Worm (Caenorhabditis elegans) whole organism, late embryonic: ENCODE data around the gene F36H5.4.

ENCODE experiments used
- C08G9.2 ChIP-seq: sonication (generic microtip); optimal IDR thresholded peaks from 2 replicates; lab custom pipeline; 2016; ENCODE audit warnings: mild to moderate bottlenecking, missing genetic modification characterization, moderate library complexity, missing compliant biosample characterization
- F13H6.1 ChIP-seq: sonication (generic microtip); optimal IDR thresholded peaks from 2 replicates; lab custom pipeline; 2016; ENCODE audit warnings: missing genetic modification characterization, missing compliant biosample characterization
- T23F11.4 ChIP-seq: fragments of 200-800 bp; sonication (Bioruptor generic); optimal IDR thresholded peaks from 2 replicates; lab custom pipeline; 2018; ENCODE audit warnings: mild to moderate bottlenecking, missing genetic modification characterization, missing compliant biosample characterization
- ahr-1 ChIP-seq: sonication (generic microtip); optimal IDR thresholded peaks from 2 replicates; lab custom pipeline; 2016; ENCODE audit warnings: missing genetic modification characterization, missing compliant biosample characterization
- ceh-14 ChIP-seq: sonication (generic microtip); optimal IDR thresholded peaks from 2 replicates; lab custom pipeline; 2016; ENCODE audit warnings: missing genotype, missing genetic modification characterization, missing compliant biosample characterization
- ceh-2 ChIP-seq: sonication (generic microtip); optimal IDR thresholded peaks from 2 replicates; lab custom pipeline; 2016; ENCODE audit warnings: missing genotype, missing genetic modification characterization, missing compliant biosample characterization
- ceh-24 ChIP-seq: sonication (generic microtip); optimal IDR thresholded peaks from 2 replicates; lab custom pipeline; 2016; ENCODE audit warnings: mild to moderate bottlenecking, missing genetic modification characterization, missing compliant biosample characterization
- ceh-30 ChIP-seq: fragments of 150-350 bp; optimal IDR thresholded peaks from 2 replicates; lab custom pipeline; 2014; ENCODE audit warnings: missing biosample characterization, missing genetic modification characterization
- ceh-31 ChIP-seq: sonication (generic microtip); optimal IDR thresholded peaks from 2 replicates; lab custom pipeline; 2016; ENCODE audit warnings: missing genetic modification characterization, missing compliant biosample characterization
- ceh-48 ChIP-seq: sonication (generic microtip); optimal IDR thresholded peaks from 2 replicates; lab custom pipeline; 2016; ENCODE audit warnings: missing genetic modification characterization, inconsistent platforms, missing compliant biosample characterization
- ceh-9 ChIP-seq: sonication (generic microtip); optimal IDR thresholded peaks from 2 replicates; lab custom pipeline; 2016; ENCODE audit warnings: mild to moderate bottlenecking, missing genetic modification characterization, inconsistent platforms, missing compliant biosample characterization
- dmd-4 ChIP-seq: sonication (generic microtip); optimal IDR thresholded peaks from 2 replicates; lab custom pipeline; 2016; ENCODE audit warnings: borderline replicate concordance, missing genetic modification characterization, missing compliant biosample characterization
- dve-1 ChIP-seq: sonication (generic microtip); optimal IDR thresholded peaks from 2 replicates; lab custom pipeline; 2017; ENCODE audit warnings: antibody characterized with exemption, mild to moderate bottlenecking, missing genetic modification characterization, missing compliant biosample characterization
- elt-2 ChIP-seq: sonication (generic microtip); optimal IDR thresholded peaks from 2 replicates; lab custom pipeline; 2016; ENCODE audit warnings: missing genetic modification reagents, missing genetic modification characterization, missing compliant biosample characterization
- elt-4 ChIP-seq: sonication (generic microtip); optimal IDR thresholded peaks from 2 replicates; lab custom pipeline; 2016; ENCODE audit warnings: missing genetic modification characterization, missing compliant biosample characterization
- ets-4 ChIP-seq: sonication (generic microtip); optimal IDR thresholded peaks from 2 replicates; lab custom pipeline; 2016; ENCODE audit warnings: missing genetic modification characterization, missing compliant biosample characterization
- eyg-1 ChIP-seq: sonication (generic microtip); optimal IDR thresholded peaks from 2 replicates; lab custom pipeline; 2016; ENCODE audit warnings: missing genotype, missing genetic modification characterization, missing compliant biosample characterization
- fax-1 ChIP-seq: sonication (generic microtip); optimal IDR thresholded peaks from 2 replicates; lab custom pipeline; 2016; ENCODE audit warnings: missing genotype, missing genetic modification characterization, missing compliant biosample characterization
- fkh-6 ChIP-seq: sonication (generic microtip); optimal IDR thresholded peaks from 2 replicates; lab custom pipeline; 2016; ENCODE audit warnings: missing genetic modification characterization, missing compliant biosample characterization
- gmeb-2 ChIP-seq: sonication (generic microtip); optimal IDR thresholded peaks from 2 replicates; lab custom pipeline; 2016; ENCODE audit warnings: missing genetic modification characterization, inconsistent platforms, missing compliant biosample characterization
- hlh-13 ChIP-seq: fragments of 200-800 bp; sonication (Bioruptor generic); optimal IDR thresholded peaks from 2 replicates; lab custom pipeline; 2018; ENCODE audit warnings: mild to moderate bottlenecking, missing genetic modification characterization, missing compliant biosample characterization
- hlh-30 ChIP-seq: sonication (generic microtip); optimal IDR thresholded peaks from 2 replicates; lab custom pipeline; 2017; ENCODE audit warnings: antibody characterized with exemption, missing genetic modification characterization, missing compliant biosample characterization; ENCODE audit not compliant: insufficient read depth
- hlh-6 ChIP-seq: sonication (generic microtip); optimal IDR thresholded peaks from 2 replicates; lab custom pipeline; 2016; ENCODE audit warnings: missing genotype, missing genetic modification characterization, missing compliant biosample characterization
- hlh-8 ChIP-seq: sonication (generic microtip); optimal IDR thresholded peaks from 2 replicates; lab custom pipeline; 2016; ENCODE audit warnings: missing genotype, missing genetic modification characterization, missing compliant biosample characterization
- madf-2 ChIP-seq: sonication (generic microtip); optimal IDR thresholded peaks from 2 replicates; lab custom pipeline; 2017; ENCODE audit warnings: missing genetic modification characterization, missing compliant biosample characterization
- nfya-1 ChIP-seq: sonication (generic microtip); optimal IDR thresholded peaks from 2 replicates; lab custom pipeline; 2017; ENCODE audit warnings: missing genetic modification characterization, mild to moderate bottlenecking, missing compliant biosample characterization, antibody characterized with exemption, moderate library complexity
- npax-4 ChIP-seq: sonication (generic microtip); optimal IDR thresholded peaks from 2 replicates; lab custom pipeline; 2016; ENCODE audit warnings: missing genetic modification characterization, missing compliant biosample characterization
- odd-2 ChIP-seq: sonication (generic microtip); optimal IDR thresholded peaks from 2 replicates; lab custom pipeline; 2017; ENCODE audit warnings: antibody characterized with exemption, mild to moderate bottlenecking, missing genetic modification characterization, missing compliant biosample characterization
- pag-3 ChIP-seq: sonication (generic microtip); optimal IDR thresholded peaks from 2 replicates; lab custom pipeline; 2016; ENCODE audit warnings: missing compliant biosample characterization, missing genetic modification characterization, borderline replicate concordance
- pax-1 ChIP-seq: fragments of 150-350 bp; optimal IDR thresholded peaks from 2 replicates; lab custom pipeline; 2014; ENCODE audit warnings: missing biosample characterization, missing genetic modification characterization
- pha-2 ChIP-seq: sonication (generic microtip); optimal IDR thresholded peaks from 2 replicates; lab custom pipeline; 2017; ENCODE audit warnings: mild to moderate bottlenecking, missing genetic modification characterization, missing compliant biosample characterization
- pha-4 ChIP-seq: fragments of 150-350 bp; optimal IDR thresholded peaks from 2 replicates; lab custom pipeline; 2018; ENCODE audit warnings: missing biosample characterization, missing genetic modification reagents, missing genetic modification characterization
- pqm-1 ChIP-seq: sonication (generic microtip); optimal IDR thresholded peaks from 2 replicates; lab custom pipeline; 2016; ENCODE audit warnings: missing genetic modification characterization, missing compliant biosample characterization
- pros-1 ChIP-seq: fragments of 150-350 bp; optimal IDR thresholded peaks from 2 replicates; lab custom pipeline; 2014; ENCODE audit warnings: missing biosample characterization, missing genetic modification reagents, missing genetic modification characterization
- ref-2 ChIP-seq: sonication (generic microtip); optimal IDR thresholded peaks from 2 replicates; lab custom pipeline; 2016; ENCODE audit warnings: missing genetic modification characterization, missing compliant biosample characterization
- sox-2 ChIP-seq: fragments of 200-800 bp; sonication (Bioruptor generic); IDR thresholded peaks from 2 replicates; pipeline ENCODE4 v1.3.6; 2022; ENCODE audit warnings: missing genetic modification reagents, missing genetic modification characterization, missing compliant biosample characterization
- sox-4 ChIP-seq: sonication (generic microtip); optimal IDR thresholded peaks from 2 replicates; lab custom pipeline; 2017; ENCODE audit warnings: mild to moderate bottlenecking, missing genetic modification characterization, inconsistent platforms, missing compliant biosample characterization
- tbx-7 ChIP-seq: sonication (generic microtip); optimal IDR thresholded peaks from 2 replicates; lab custom pipeline; 2016; ENCODE audit warnings: missing genotype, missing genetic modification characterization, missing compliant biosample characterization
- unc-42 ChIP-seq: sonication (generic microtip); optimal IDR thresholded peaks from 2 replicates; lab custom pipeline; 2016; ENCODE audit warnings: missing genotype, missing genetic modification characterization, missing compliant biosample characterization
- unc-86 ChIP-seq: sonication (generic microtip); optimal IDR thresholded peaks from 2 replicates; lab custom pipeline; 2016; ENCODE audit warnings: missing genetic modification characterization, missing compliant biosample characterization
- ztf-16 ChIP-seq: sonication (generic microtip); optimal IDR thresholded peaks from 2 replicates; lab custom pipeline; 2017; ENCODE audit warnings: missing genetic modification characterization, missing compliant biosample characterization

The F36H5.4 gene

DNA sequence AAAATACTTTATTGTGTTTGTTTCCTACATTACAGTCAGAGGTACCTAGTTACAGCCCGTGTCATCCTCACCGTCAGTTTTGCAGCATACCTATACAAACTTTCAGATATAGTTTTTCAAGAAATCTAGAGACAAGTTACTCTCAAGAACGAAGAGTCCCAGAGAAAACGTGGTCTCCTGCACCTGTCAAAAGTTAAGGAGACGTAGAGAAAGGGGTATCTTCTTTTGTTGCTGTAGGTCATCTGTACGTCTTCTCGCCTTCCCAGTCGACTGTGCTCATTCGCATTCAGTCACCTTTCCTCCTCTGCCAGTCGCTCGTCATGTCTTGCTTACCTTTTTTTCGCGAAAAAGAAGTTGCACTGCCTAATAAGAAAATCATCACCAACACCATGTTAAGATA is at the start of gene F36H5.4:
Gene F36H5.4, plus strand, starts transcription at position 301 of the 400 bp plus-strand sequence.
- TF ChIP-seq elt-4 (tag; lab: Kevin White, UChicago) (no peak), fkh-6 (tag; lab: Kevin White, UChicago) (no peak), pha-2 (tag; lab: Kevin White, UChicago) (no peak), pha-4 (no peak), hlh-6 (no peak), ceh-30 (tag; lab: Kevin White, UChicago) (no peak), pag-3 (tag; lab: Kevin White, UChicago) (no peak), elt-2 (no peak), hlh-30 (tag; lab: Kevin White, UChicago) (no peak), ceh-14 (tag; lab: Kevin White, UChicago) (no peak), ceh-24 (tag; lab: Kevin White, UChicago) (no peak), odd-2 (tag; lab: Kevin White, UChicago) (no peak), sox-2 (no peak), unc-86 (no peak), hlh-8 (tag; lab: Kevin White, UChicago) (no peak)

DNA sequence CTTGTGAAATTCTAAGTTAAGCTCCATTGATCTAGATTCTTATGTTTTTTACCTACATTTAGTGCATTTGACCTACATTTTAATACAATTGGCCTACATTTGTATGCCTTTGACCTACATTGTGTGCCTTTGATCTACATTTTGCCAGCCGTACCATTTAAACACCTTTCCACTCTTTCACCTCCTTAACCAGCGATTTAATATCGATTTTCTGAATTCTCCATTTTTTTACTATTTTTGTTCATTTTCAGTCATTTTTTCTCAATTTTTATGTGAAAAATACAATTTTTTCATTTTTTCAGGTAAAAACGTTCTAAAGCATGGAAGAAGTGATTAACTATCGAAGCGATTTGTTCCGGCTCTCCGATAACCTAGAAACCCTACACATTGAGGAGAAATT is 48.7 kb upstream of the F36H5.4 start, which contains the start of gene btb-7:
Gene btb-7, plus strand, starts transcription at position 301 of the 400 bp plus-strand sequence.
- TF ChIP-seq unc-42 (tag; lab: Kevin White, UChicago) (no peak), tbx-7 (tag; lab: Kevin White, UChicago) (no peak), F13H6.1 (no peak), ceh-9 (tag; lab: Kevin White, UChicago) (no peak), C08G9.2 (tag; lab: Kevin White, UChicago) (no peak), ztf-16 (tag; lab: Kevin White, UChicago) (no peak), nfya-1 (tag; lab: Kevin White, UChicago) (no peak), hlh-6 (no peak), ets-4 (tag; lab: Kevin White, UChicago) (no peak), dmd-4 (tag; lab: Kevin White, UChicago) (no peak), dve-1 (tag; lab: Kevin White, UChicago) (no peak), madf-2 (tag; lab: Kevin White, UChicago) (no peak), pag-3 (tag; lab: Kevin White, UChicago) (no peak), ceh-2 (tag; lab: Kevin White, UChicago) (no peak), ahr-1 (tag; lab: Kevin White, UChicago) (no peak), unc-86 (no peak), ref-2 (no peak), ceh-31 (tag; lab: Kevin White, UChicago) (no peak), pqm-1 (tag; lab: Kevin White, UChicago) (no peak), hlh-13 (no peak)

DNA sequence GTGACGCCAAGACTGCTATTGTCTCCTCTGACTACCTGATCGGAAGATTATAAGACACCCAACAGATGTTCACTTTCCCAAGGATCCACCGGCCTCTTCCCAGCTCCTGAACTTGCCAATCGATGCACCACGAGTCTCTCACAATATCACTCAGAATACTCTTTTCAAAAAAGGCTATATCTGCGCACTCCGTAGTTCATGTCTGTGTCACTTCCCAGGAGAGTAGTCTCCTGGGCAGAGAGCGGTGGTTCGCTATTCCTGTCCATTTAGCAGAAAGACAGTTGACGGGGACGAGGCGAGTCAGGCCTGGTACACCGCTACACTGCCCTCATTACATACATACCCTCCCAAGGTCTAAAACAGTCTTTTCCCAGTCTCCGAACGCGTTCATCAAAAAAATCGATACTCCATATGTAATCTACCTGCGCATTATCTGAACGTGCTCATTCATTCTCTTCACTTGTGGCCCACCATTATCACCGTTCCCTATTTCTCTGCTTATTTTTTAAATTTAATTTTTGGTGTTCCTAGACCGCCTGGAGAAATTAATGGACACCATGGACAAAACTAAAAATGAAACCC is 46.8 kb upstream of the F36H5.4 start, which contains the start of gene btb-6:
Gene btb-6, plus strand, starts transcription at position 532 of the 582 bp plus-strand sequence.
- no peak for TF ChIP-seq hlh-13
- TF ChIP-seq fax-1 (tag; lab: Kevin White, UChicago): no peak
- TF ChIP-seq T23F11.4 (GFP tag; lab: Kevin White, UChicago): no peak
- TF ChIP-seq pros-1 (tag; lab: Kevin White, UChicago): no peak
- TF ChIP-seq elt-4 (tag; lab: Kevin White, UChicago): no peak
- TF ChIP-seq sox-4: no peak
- no peak for TF ChIP-seq pax-1
- no peak for TF ChIP-seq ets-4 (tag; lab: Kevin White, UChicago)
- no peak for TF ChIP-seq npax-4
- TF ChIP-seq gmeb-2 (tag; lab: Kevin White, UChicago): no peak
- no peak for TF ChIP-seq hlh-6
- no peak for TF ChIP-seq eyg-1 (tag; lab: Kevin White, UChicago)
- no peak for TF ChIP-seq unc-42 (tag; lab: Kevin White, UChicago)
- no peak for TF ChIP-seq dmd-4 (tag; lab: Kevin White, UChicago)
- no peak for TF ChIP-seq ceh-48
- TF ChIP-seq ceh-31 (tag; lab: Kevin White, UChicago): no peak
